Worm (Caenorhabditis elegans) whole organism, L3 larva: ENCODE results near the gene nhr-101.
A peak's percentile ranks its signal among the peaks of the same experiment; 100 is the strongest.

Source experiments
- ZK546.5 ChIP-seq: sonication (generic microtip); optimal IDR thresholded peaks from 2 replicates; lab custom pipeline; 2017; ENCODE audit warnings: missing biosample characterization, missing genetic modification characterization
- ceh-16 ChIP-seq: sonication (generic microtip); optimal IDR thresholded peaks from 2 replicates; lab custom pipeline; 2017; ENCODE audit warnings: missing biosample characterization, missing genetic modification characterization
- ceh-9 ChIP-seq: sonication (generic microtip); optimal IDR thresholded peaks from 2 replicates; lab custom pipeline; 2018; ENCODE audit warnings: missing biosample characterization, missing genetic modification characterization
- daf-12 ChIP-seq: fragments of 150-350 bp; optimal IDR thresholded peaks from 2 replicates; lab custom pipeline; 2014; ENCODE audit warnings: missing biosample characterization, missing genetic modification reagents, missing genetic modification characterization
- egl-5 ChIP-seq: fragments of 150-350 bp; optimal IDR thresholded peaks from 2 replicates; lab custom pipeline; 2017; ENCODE audit warnings: missing biosample characterization, missing genetic modification reagents, missing genetic modification characterization, inconsistent platforms
- elt-1 ChIP-seq: fragments of 150-350 bp; optimal IDR thresholded peaks from 2 replicates; lab custom pipeline; 2014; ENCODE audit warnings: missing biosample characterization, missing genetic modification characterization
- elt-2 ChIP-seq: sonication (generic microtip); optimal IDR thresholded peaks from 2 replicates; lab custom pipeline; 2016; ENCODE audit warnings: missing genetic modification reagents, mild to moderate bottlenecking, missing genetic modification characterization, missing compliant biosample characterization
- elt-3 ChIP-seq, 3 experiments: fragments of 150-350 bp in 1 of 3; sonication (generic microtip) in 2 of 3; optimal IDR thresholded peaks; 2 replicates in 2 of 3; 4 replicates in 1 of 3; lab custom pipeline; 2014 to 2017; ENCODE audit warnings: missing biosample characterization in 3 of 3, missing genetic modification characterization in 3 of 3
- eor-1 ChIP-seq, 2 experiments: fragments of 150-350 bp; optimal IDR thresholded peaks; 2 replicates each; lab custom pipeline; 2014 to 2018; ENCODE audit warnings: missing biosample characterization in 2 of 2, missing genetic modification characterization in 2 of 2
- hmg-11 ChIP-seq: sonication (generic microtip); optimal IDR thresholded peaks from 2 replicates; lab custom pipeline; 2016; ENCODE audit warnings: missing genetic modification characterization, missing compliant biosample characterization
- jun-1 ChIP-seq: fragments of 150-350 bp; optimal IDR thresholded peaks from 2 replicates; lab custom pipeline; 2014; ENCODE audit warnings: missing biosample characterization, missing genetic modification reagents, missing genetic modification characterization
- lin-15B ChIP-seq: fragments of 150-350 bp; optimal IDR thresholded peaks from 2 replicates; lab custom pipeline; 2014; ENCODE audit warnings: missing biosample characterization, missing genetic modification characterization
- lin-39 ChIP-seq: fragments of 150-350 bp; optimal IDR thresholded peaks from 2 replicates; lab custom pipeline; 2018; ENCODE audit warnings: missing biosample characterization, missing genetic modification reagents, missing genetic modification characterization
- lsy-12 ChIP-seq: sonication (generic microtip); optimal IDR thresholded peaks from 2 replicates; lab custom pipeline; 2016; ENCODE audit warnings: mild to moderate bottlenecking, missing genetic modification characterization, missing compliant biosample characterization
- mdl-1 ChIP-seq: fragments of 150-350 bp; optimal IDR thresholded peaks from 2 replicates; lab custom pipeline; 2014; ENCODE audit warnings: missing biosample characterization, missing genetic modification characterization
- mml-1 ChIP-seq: fragments of 150-350 bp; sonication (generic microtip); optimal IDR thresholded peaks from 3 replicates; lab custom pipeline; 2014; ENCODE audit warnings: missing biosample characterization, missing genetic modification characterization
- nfya-1 ChIP-seq: sonication (generic microtip); optimal IDR thresholded peaks from 2 replicates; lab custom pipeline; 2017; ENCODE audit warnings: missing genetic modification characterization, mild to moderate bottlenecking, missing compliant biosample characterization, antibody characterized with exemption, moderate library complexity; ENCODE audit not compliant: insufficient read depth
- nhr-11 ChIP-seq: fragments of 150-350 bp; optimal IDR thresholded peaks from 2 replicates; lab custom pipeline; 2014; ENCODE audit warnings: missing biosample characterization, missing genetic modification characterization
- nhr-23 ChIP-seq: fragments of 150-350 bp; optimal IDR thresholded peaks from 2 replicates; lab custom pipeline; 2014; ENCODE audit warnings: missing biosample characterization, missing genetic modification reagents, missing genetic modification characterization
- nhr-237 ChIP-seq: fragments of 150-350 bp; optimal IDR thresholded peaks from 2 replicates; lab custom pipeline; 2014; ENCODE audit warnings: missing biosample characterization, missing genetic modification characterization
- nhr-25 ChIP-seq: sonication (generic microtip); optimal IDR thresholded peaks from 2 replicates; lab custom pipeline; 2017; ENCODE audit warnings: missing biosample characterization, missing genetic modification characterization
- nhr-28 ChIP-seq: fragments of 150-350 bp; optimal IDR thresholded peaks from 2 replicates; lab custom pipeline; 2014; ENCODE audit warnings: missing biosample characterization, missing genetic modification characterization
- nhr-43 ChIP-seq: sonication (generic microtip); optimal IDR thresholded peaks from 2 replicates; lab custom pipeline; 2016; ENCODE audit warnings: mild to moderate bottlenecking, missing genetic modification characterization, missing compliant biosample characterization; ENCODE audit not compliant: poor library complexity, severe bottlenecking
- nhr-67 ChIP-seq: fragments of 150-350 bp; optimal IDR thresholded peaks from 2 replicates; lab custom pipeline; 2014; ENCODE audit warnings: missing biosample characterization, missing genetic modification characterization
- nhr-76 ChIP-seq: fragments of 150-350 bp; sonication (generic microtip); optimal IDR thresholded peaks from 5 replicates; lab custom pipeline; 2014; ENCODE audit warnings: missing biosample characterization, missing genetic modification characterization
- pha-4 ChIP-seq: fragments of 150-350 bp; optimal IDR thresholded peaks from 2 replicates; lab custom pipeline; 2014; ENCODE audit warnings: missing biosample characterization, missing genetic modification reagents, missing genetic modification characterization
- pqm-1 ChIP-seq: fragments of 150-350 bp; optimal IDR thresholded peaks from 2 replicates; lab custom pipeline; 2017; ENCODE audit warnings: missing biosample characterization, missing genetic modification characterization, inconsistent platforms
- sea-2 ChIP-seq: fragments of 150-350 bp; sonication (generic microtip); optimal IDR thresholded peaks from 4 replicates; lab custom pipeline; 2014; ENCODE audit warnings: missing biosample characterization, missing genetic modification reagents, missing genetic modification characterization
- skn-1 ChIP-seq: fragments of 150-350 bp; optimal IDR thresholded peaks from 2 replicates; lab custom pipeline; 2014; ENCODE audit warnings: missing biosample characterization, missing genetic modification characterization
- snpc-4 ChIP-seq: fragments of 150-350 bp; optimal IDR thresholded peaks from 2 replicates; lab custom pipeline; 2014; ENCODE audit warnings: missing biosample characterization, missing genetic modification characterization
- unc-39 ChIP-seq: sonication (generic microtip); optimal IDR thresholded peaks from 4 replicates; lab custom pipeline; 2017; ENCODE audit warnings: missing biosample characterization, missing genetic modification characterization
- unc-62 ChIP-seq: fragments of 150-350 bp; sonication (generic microtip); optimal IDR thresholded peaks from 4 replicates; lab custom pipeline; 2014; ENCODE audit warnings: missing biosample characterization, missing genetic modification reagents, missing genetic modification characterization
- zag-1 ChIP-seq: fragments of 150-350 bp; optimal IDR thresholded peaks from 2 replicates; lab custom pipeline; 2014; ENCODE audit warnings: missing biosample characterization, missing genetic modification characterization
- ztf-4 ChIP-seq: fragments of 150-350 bp; optimal IDR thresholded peaks from 2 replicates; lab custom pipeline; 2014; ENCODE audit warnings: missing biosample characterization, missing genetic modification characterization

nhr-101 gene

DNA sequence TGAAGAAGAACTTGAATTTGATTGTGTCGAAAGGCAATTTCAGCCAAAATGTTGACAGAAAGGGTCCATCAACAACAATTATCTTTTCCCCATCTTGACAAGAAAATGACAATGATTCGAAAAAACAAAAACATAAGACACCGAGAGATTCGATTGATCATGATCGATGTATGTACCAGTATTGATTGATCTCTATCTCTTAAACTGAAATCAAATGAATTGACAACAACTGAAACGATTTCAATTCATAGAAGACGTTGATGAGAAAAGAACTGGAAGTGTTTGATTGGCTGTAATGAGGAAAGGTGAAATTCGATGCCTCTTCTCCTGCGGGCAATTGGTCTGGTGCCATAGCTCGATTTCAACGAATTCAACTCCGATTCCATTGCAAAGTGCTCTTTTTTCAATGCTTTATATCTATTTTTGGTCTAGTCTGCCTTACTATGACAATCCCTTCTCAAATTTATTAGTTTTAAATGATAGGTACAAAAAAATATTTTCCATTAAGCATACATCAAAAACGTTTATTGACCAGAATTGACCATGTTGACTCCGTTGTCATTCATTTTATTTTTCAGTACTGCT lies 36.8 kb upstream of the nhr-101 start:
- TF ChIP-seq mml-1 (tag; lab: Kevin White, UChicago) (no peak), elt-1 (tag; lab: Kevin White, UChicago) (peak; percentile 41)

- TF ChIP-seq nhr-43 (peak; percentile 65), pqm-1 (tag; lab: Kevin White, UChicago) (peak; percentile 96), pha-4 (tag; lab: Kevin White, UChicago) (peak; percentile 13), hmg-11 (tag; lab: Kevin White, UChicago) (no peak), sea-2 (GFP tag; lab: Kevin White, UChicago) (no peak), daf-12 (tag; lab: Kevin White, UChicago) (no peak), snpc-4 (tag; lab: Kevin White, UChicago) (no peak), mml-1 (tag; lab: Kevin White, UChicago) (no peak), ceh-16 (tag; lab: Kevin White, UChicago) (no peak), nhr-23 (tag; lab: Kevin White, UChicago) (peak; percentile 24), nhr-237 (tag; lab: Kevin White, UChicago) (no peak), ceh-9 (tag; lab: Kevin White, UChicago) (no peak), unc-62 (GFP tag; lab: Kevin White, UChicago) (no peak), nhr-76 (no peak), egl-5 (tag; lab: Kevin White, UChicago) (no peak), nhr-28 (tag; lab: Kevin White, UChicago) (no peak), nhr-25 (tag; lab: Kevin White, UChicago) (peak; percentile 34), elt-3 (tag; optimal IDR thresholded peaks at IDR 0.05; lab: Kevin White, UChicago) (peak in 1 of 3 experiments; percentile 30), elt-2 (tag; lab: Kevin White, UChicago) (peak; percentile 92), jun-1 (peak; percentile 49)
Measured at ce11 chrV:11534495-11535189, 35.6 kb upstream of the nhr-101 start.

DNA sequence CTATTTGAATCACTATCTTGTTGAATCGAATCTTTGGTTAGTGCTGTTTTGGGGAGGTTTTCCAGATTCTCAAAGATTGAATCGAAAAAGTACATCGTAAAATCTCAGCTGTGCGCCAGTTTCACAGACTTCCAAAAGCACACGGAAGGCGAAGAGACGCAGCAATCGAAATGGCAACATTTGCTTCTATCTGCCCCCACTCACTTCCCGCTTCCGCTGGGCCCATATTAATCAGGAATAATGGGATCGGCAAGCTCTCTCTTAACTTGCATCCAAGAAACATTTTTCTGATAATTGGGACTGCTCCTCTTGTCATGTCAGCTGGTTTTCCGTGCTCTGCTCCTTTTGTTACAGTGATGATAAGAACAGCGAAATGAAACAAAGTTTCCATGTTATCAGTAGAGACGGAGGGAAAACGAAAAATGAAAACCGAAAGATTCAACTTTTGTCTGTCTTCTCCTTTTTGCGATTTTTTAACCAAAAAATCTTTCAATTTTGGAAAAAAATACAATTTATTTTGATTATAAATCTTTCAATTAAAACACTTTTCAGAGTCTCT lies 34.7 kb upstream of the nhr-101 start:
- TF ChIP-seq lin-39 (tag; lab: Kevin White, UChicago), result peak; percentile 77
- peak; percentile 11 for TF ChIP-seq pha-4 (tag; lab: Kevin White, UChicago)
- no peak for TF ChIP-seq lsy-12
- TF ChIP-seq hmg-11 (tag; lab: Kevin White, UChicago), result no peak
- peak; percentile 11 for TF ChIP-seq nhr-11 (tag; lab: Kevin White, UChicago)
- no peak for TF ChIP-seq lin-15B
- no peak for TF ChIP-seq nhr-67 (tag; lab: Kevin White, UChicago)
- TF ChIP-seq ZK546.5 (tag; lab: Kevin White, UChicago), result no peak
- TF ChIP-seq unc-39, result no peak
- no peak for TF ChIP-seq elt-1 (tag; lab: Kevin White, UChicago)
- no peak for TF ChIP-seq nhr-237 (tag; lab: Kevin White, UChicago)
- no peak for TF ChIP-seq nhr-23 (tag; lab: Kevin White, UChicago)
- no peak for TF ChIP-seq zag-1 (tag; lab: Kevin White, UChicago)
- peak; percentile 96 for TF ChIP-seq egl-5 (tag; lab: Kevin White, UChicago)
- no peak for TF ChIP-seq nhr-25 (tag; lab: Kevin White, UChicago)
- no peak for TF ChIP-seq ztf-4 (tag; lab: Kevin White, UChicago)
- TF ChIP-seq pqm-1 (tag; lab: Kevin White, UChicago), result peak; percentile 79
- peak; percentile 14 for TF ChIP-seq nfya-1
- no peak for TF ChIP-seq skn-1
- TF ChIP-seq elt-3 (tag; optimal IDR thresholded peaks at IDR 0.05; lab: Kevin White, UChicago), result no peak
- TF ChIP-seq elt-2 (tag; lab: Kevin White, UChicago), result peak; percentile 77

DNA sequence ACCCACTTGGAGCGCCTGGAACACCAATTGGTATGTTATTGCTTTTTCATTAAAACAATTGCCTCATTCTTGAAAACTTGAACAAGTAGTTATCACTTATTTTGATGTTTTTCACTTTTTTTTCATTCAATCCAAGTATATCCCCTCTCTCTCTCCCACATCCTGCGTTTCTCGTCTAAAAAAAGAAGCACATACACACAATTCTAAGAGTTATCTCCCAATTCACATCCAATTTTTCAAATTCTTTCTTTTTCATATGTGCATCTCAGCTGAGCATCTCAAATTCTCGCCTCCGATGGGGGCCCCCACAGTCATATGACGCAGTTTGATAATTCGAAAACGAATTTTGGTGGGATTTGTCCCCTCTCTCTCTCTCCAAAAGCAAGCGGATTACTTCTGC lies 33.6 kb upstream of the nhr-101 start:
- TF ChIP-seq ceh-16 (tag; lab: Kevin White, UChicago) (no peak), nfya-1 (no peak), elt-3 (tag; optimal IDR thresholded peaks at IDR 0.05; lab: Kevin White, UChicago) (no peak), nhr-67 (tag; lab: Kevin White, UChicago) (no peak), mml-1 (tag; lab: Kevin White, UChicago) (no peak), mdl-1 (no peak), eor-1 (tag; optimal IDR thresholded peaks at IDR 0.05; lab: Kevin White, UChicago) (no peak), lsy-12 (no peak), nhr-76 (no peak), ceh-9 (tag; lab: Kevin White, UChicago) (no peak), zag-1 (tag; lab: Kevin White, UChicago) (no peak), skn-1 (no peak), hmg-11 (tag; lab: Kevin White, UChicago) (no peak)
